3 fruit fly cellular contexts compared by ENCODE assay signal in the genomic region with DNA sequence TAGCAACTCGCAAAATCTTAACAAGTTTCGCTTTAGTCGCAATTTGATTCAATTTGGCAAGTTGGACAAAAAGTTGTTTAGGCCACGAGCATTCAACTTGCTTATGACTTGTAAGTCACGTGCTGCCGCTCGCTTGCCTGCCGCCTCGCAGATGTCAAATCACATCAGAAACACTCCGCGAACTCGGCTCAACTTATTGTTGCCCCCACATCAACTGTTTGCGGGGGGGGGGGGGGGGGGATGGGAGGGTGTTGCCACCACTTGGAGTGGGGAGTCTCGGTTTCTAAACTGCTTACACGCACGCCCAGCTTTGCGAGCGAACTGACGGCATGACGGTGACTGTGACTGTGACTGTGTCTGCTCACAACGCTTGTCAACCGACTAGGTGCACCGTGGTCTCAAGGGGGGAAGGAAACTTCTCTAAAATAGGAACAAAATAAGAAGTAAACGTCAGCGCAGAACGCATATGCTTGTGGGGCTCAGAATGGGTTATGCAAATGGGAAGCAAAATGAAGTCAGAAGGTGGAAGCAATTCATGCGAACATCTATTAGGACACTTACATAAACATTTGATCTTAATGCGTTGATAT.
TF ChIP-seq lines count a peak whose summit lies in the region.

No protein-coding gene starts in this region.

- no peak for TF ChIP-seq CTCF in whole organism, embryonic (GFP tag; optimal IDR thresholded peaks at IDR 0.05; lab: Kevin White, UChicago)

TF ChIP-seq in whole organism, embryonic, 481 proteins besides CTCF, POLR2A, EP300 and RAD21 (continues in another document):
- TF ChIP-seq org-1 (GFP tag; optimal IDR thresholded peaks at IDR 0.05; lab: Kevin White, UChicago) (no peak), fd102C (GFP tag; optimal IDR thresholded peaks at IDR 0.05; lab: Kevin White, UChicago) (no peak), CG11695 (GFP tag; IDR thresholded peaks at IDR 0.05; lab: Robert Waterston, UW) (no peak), zen (tag; optimal IDR thresholded peaks at IDR 0.05; lab: Kevin White, UChicago) (no peak), CG32772 (GFP tag; IDR thresholded peaks at IDR 0.05; lab: Robert Waterston, UW) (no peak), gsb (GFP tag; IDR thresholded peaks at IDR 0.05; lab: Robert Waterston, UW) (0 out of 2 replicates have a peak, but pooled peaks have one; percentile 8), CG7839 (tag; optimal IDR thresholded peaks at IDR 0.05; lab: Kevin White, UChicago) (no peak), CG15514 (GFP tag; optimal IDR thresholded peaks at IDR 0.05; lab: Kevin White, UChicago) (no peak), zfh2 (GFP tag; optimal IDR thresholded peaks at IDR 0.05; lab: Kevin White, UChicago) (no peak), cwo (GFP tag; optimal IDR thresholded peaks at IDR 0.05; lab: Kevin White, UChicago) (peak; percentile 71), cato (GFP tag; optimal IDR thresholded peaks at IDR 0.05; lab: Kevin White, UChicago; ENCODE audit: borderline replicate concordance) (no peak), slou (GFP tag; optimal IDR thresholded peaks at IDR 0.05; lab: Kevin White, UChicago) (no peak), CG32532 (GFP tag; IDR thresholded peaks at IDR 0.05; lab: Robert Waterston, UW) (0 out of 2 replicates have a peak, but pooled peaks have one; percentile 24), CG3847 (GFP tag; IDR thresholded peaks at IDR 0.05; lab: Robert Waterston, UW) (no peak), CG6683 (GFP tag; optimal IDR thresholded peaks at IDR 0.05; lab: Kevin White, UChicago) (no peak), Awh (GFP tag; IDR thresholded peaks at IDR 0.05; lab: Robert Waterston, UW) (no peak), CG1832 (GFP tag; optimal IDR thresholded peaks at IDR 0.05; lab: Kevin White, UChicago) (peak; percentile 1), CG1792 (GFP tag; optimal IDR thresholded peaks at IDR 0.05; lab: Kevin White, UChicago) (no peak), Fer1 (GFP tag; optimal IDR thresholded peaks at IDR 0.05; lab: Kevin White, UChicago) (no peak), CG3995 (GFP tag; optimal IDR thresholded peaks at IDR 0.05; lab: Kevin White, UChicago) (peak; percentile 71), CHES-1-like (GFP tag; optimal IDR thresholded peaks at IDR 0.05; lab: Kevin White, UChicago) (no peak), Dbx (GFP tag; IDR thresholded peaks at IDR 0.05; lab: Robert Waterston, UW) (0 out of 3 replicates have a peak, but pooled peaks have one; percentile 11), D (optimal IDR thresholded peaks at IDR 0.05; lab: Kevin White, UChicago) (no peak), D (GFP tag; optimal IDR thresholded peaks at IDR 0.05; lab: Kevin White, UChicago) (no peak), CG17328 (GFP tag; IDR thresholded peaks at IDR 0.05; lab: Robert Waterston, UW) (no peak), CG31365 (tag; optimal IDR thresholded peaks at IDR 0.05; lab: Kevin White, UChicago) (no peak), CG3281 (GFP tag; optimal IDR thresholded peaks at IDR 0.05; lab: Kevin White, UChicago) (no peak), nau (GFP tag; optimal IDR thresholded peaks at IDR 0.05; lab: Kevin White, UChicago) (no peak)

TF ChIP-seq in whole organism, prepupa, 60 proteins besides CTCF, POLR2A, EP300 and RAD21:
- TF ChIP-seq Hr38 (GFP tag; optimal IDR thresholded peaks at IDR 0.05; lab: Kevin White, UChicago), result no peak
- no peak for TF ChIP-seq CG3032 (tag; optimal IDR thresholded peaks at IDR 0.05; lab: Kevin White, UChicago)
- TF ChIP-seq eg (GFP tag; IDR thresholded peaks at IDR 0.05; lab: Robert Waterston, UW), result peak; percentile 42; the same call in 1 of the 3 replicates
- no peak for TF ChIP-seq fd59A (GFP tag; optimal IDR thresholded peaks at IDR 0.05; lab: Kevin White, UChicago)
- no peak for TF ChIP-seq Hr39 (GFP tag; optimal IDR thresholded peaks at IDR 0.05; lab: Kevin White, UChicago)
- peak; percentile 23 for TF ChIP-seq CG32006 (GFP tag; optimal IDR thresholded peaks at IDR 0.05; lab: Kevin White, UChicago)
- no peak for TF ChIP-seq CG6854 (GFP tag; optimal IDR thresholded peaks at IDR 0.05; lab: Kevin White, UChicago)
- TF ChIP-seq CG1621 (tag; optimal IDR thresholded peaks at IDR 0.05; lab: Kevin White, UChicago), result no peak
- TF ChIP-seq CG16779 (tag; optimal IDR thresholded peaks at IDR 0.05; lab: Kevin White, UChicago), result no peak
- no peak for TF ChIP-seq CG8119 (GFP tag; IDR thresholded peaks at IDR 0.05; lab: Robert Waterston, UW)
- TF ChIP-seq net (GFP tag; optimal IDR thresholded peaks at IDR 0.05; lab: Kevin White, UChicago), result no peak
- no peak for TF ChIP-seq Smox (GFP tag; optimal IDR thresholded peaks at IDR 0.05; lab: Kevin White, UChicago)
- TF ChIP-seq CG6163 (GFP tag; IDR thresholded peaks at IDR 0.05; lab: Robert Waterston, UW), result no peak
- no peak for TF ChIP-seq Lpt (GFP tag; optimal IDR thresholded peaks at IDR 0.05; lab: Kevin White, UChicago)
- no peak for TF ChIP-seq acj6 (GFP tag; optimal IDR thresholded peaks at IDR 0.05; lab: Kevin White, UChicago)
- no peak for TF ChIP-seq CG31627 (GFP tag; optimal IDR thresholded peaks at IDR 0.05; lab: Kevin White, UChicago)

TF ChIP-seq in whole organism, pupa, 21 proteins besides CTCF, POLR2A, EP300 and RAD21:
- TF ChIP-seq CG34367 (tag; optimal IDR thresholded peaks at IDR 0.05; lab: Kevin White, UChicago) (no peak), CG15710 (tag; optimal IDR thresholded peaks at IDR 0.05; lab: Kevin White, UChicago) (no peak), CG9948 (tag; optimal IDR thresholded peaks at IDR 0.05; lab: Kevin White, UChicago) (no peak), CG32121 (GFP tag; IDR thresholded peaks at IDR 0.05; lab: Robert Waterston, UW) (peak; percentile 24; the same call in 1 of the 2 replicates), CG4496 (GFP tag; IDR thresholded peaks at IDR 0.05; lab: Robert Waterston, UW) (peak; percentile 54; the same call in 2 of the 3 replicates), fd96Ca (GFP tag; IDR thresholded peaks at IDR 0.05; lab: Robert Waterston, UW) (0 out of 3 replicates have a peak, but pooled peaks have one; percentile 16)
TF ChIP-seq in whole organism, pupa: peak in this region for 3.
